Worm (Caenorhabditis elegans) whole organism, L2 larva: ENCODE results near the gene cyc-2.1.
A peak's percentile ranks its signal among the peaks of the same experiment; 100 is the strongest.

Experiments used
- C34F6.9 ChIP-seq: fragments of 150-350 bp; optimal IDR thresholded peaks from 2 replicates; lab custom pipeline; 2014; ENCODE audit warnings: missing biosample characterization, missing genetic modification characterization
- F13H6.1 ChIP-seq: sonication (generic microtip); optimal IDR thresholded peaks from 2 replicates; lab custom pipeline; 2016; ENCODE audit warnings: missing genetic modification characterization, missing compliant biosample characterization
- R02D3.7 ChIP-seq: fragments of 150-350 bp; optimal IDR thresholded peaks from 2 replicates; lab custom pipeline; 2014; ENCODE audit warnings: missing biosample characterization, missing genetic modification characterization
- Y55F3AM.14 ChIP-seq: fragments of 200-800 bp; sonication (Bioruptor generic); optimal IDR thresholded peaks from 2 replicates; lab custom pipeline; 2018; ENCODE audit warnings: mild to moderate bottlenecking, missing genetic modification characterization, missing compliant biosample characterization
- ZK546.5 ChIP-seq: sonication (generic microtip); optimal IDR thresholded peaks from 2 replicates; lab custom pipeline; 2017; ENCODE audit warnings: missing biosample characterization, missing genetic modification characterization
- alr-1 ChIP-seq: fragments of 150-350 bp; optimal IDR thresholded peaks from 2 replicates; lab custom pipeline; 2014; ENCODE audit warnings: missing biosample characterization, missing genetic modification characterization
- aly-2 ChIP-seq: fragments of 150-350 bp; optimal IDR thresholded peaks from 2 replicates; lab custom pipeline; 2014; ENCODE audit warnings: missing biosample characterization, missing genetic modification characterization
- ama-1 ChIP-seq: fragments of 150-350 bp; optimal IDR thresholded peaks from 2 replicates; lab custom pipeline; 2018; ENCODE audit warnings: inconsistent platforms
- ceh-16 ChIP-seq: fragments of 150-350 bp; optimal IDR thresholded peaks from 2 replicates; lab custom pipeline; 2014; ENCODE audit warnings: missing biosample characterization, missing genetic modification characterization
- crh-2 ChIP-seq: sonication (generic microtip); optimal IDR thresholded peaks from 2 replicates; lab custom pipeline; 2017; ENCODE audit warnings: missing biosample characterization, missing genetic modification characterization
- dmd-4 ChIP-seq: sonication (generic microtip); optimal IDR thresholded peaks from 2 replicates; lab custom pipeline; 2017; ENCODE audit warnings: missing biosample characterization, missing genetic modification characterization
- elt-1 ChIP-seq: fragments of 150-350 bp; optimal IDR thresholded peaks from 2 replicates; lab custom pipeline; 2014; ENCODE audit warnings: missing biosample characterization, missing genetic modification characterization
- elt-3 ChIP-seq: sonication (generic microtip); optimal IDR thresholded peaks from 2 replicates; lab custom pipeline; 2017; ENCODE audit warnings: missing biosample characterization, missing genetic modification characterization
- fos-1 ChIP-seq: fragments of 150-350 bp; optimal IDR thresholded peaks from 2 replicates; lab custom pipeline; 2014; ENCODE audit warnings: missing biosample characterization, missing genetic modification characterization
- gmeb-1 ChIP-seq: fragments of 150-350 bp; optimal IDR thresholded peaks from 2 replicates; lab custom pipeline; 2014; ENCODE audit warnings: missing biosample characterization, missing genetic modification characterization
- lin-11 ChIP-seq: fragments of 150-350 bp; sonication (generic microtip); optimal IDR thresholded peaks from 2 replicates; lab custom pipeline; 2014; ENCODE audit warnings: missing biosample characterization, missing genetic modification characterization, inconsistent platforms, mixed read lengths
- lin-13 ChIP-seq: fragments of 150-350 bp; optimal IDR thresholded peaks from 2 replicates; lab custom pipeline; 2014; ENCODE audit warnings: missing biosample characterization, missing genetic modification reagents, missing genetic modification characterization
- lin-39 ChIP-seq: fragments of 150-350 bp; optimal IDR thresholded peaks from 2 replicates; lab custom pipeline; 2014; ENCODE audit warnings: missing biosample characterization, missing genetic modification reagents, missing genetic modification characterization
- lsy-2 ChIP-seq, 2 experiments: fragments of 150-350 bp in 1 of 2; sonication (generic microtip) in 1 of 2; optimal IDR thresholded peaks; 2 replicates each; lab custom pipeline; 2014 to 2017; ENCODE audit warnings: missing biosample characterization in 2 of 2, missing genetic modification characterization in 2 of 2
- mab-5 ChIP-seq: fragments of 150-350 bp; optimal IDR thresholded peaks from 2 replicates; lab custom pipeline; 2014; ENCODE audit warnings: missing biosample characterization, missing genetic modification characterization
- mbf-1 ChIP-seq: sonication (generic microtip); optimal IDR thresholded peaks from 2 replicates; lab custom pipeline; 2017; ENCODE audit warnings: missing biosample characterization, missing genetic modification characterization
- mdl-1 ChIP-seq, 2 experiments: fragments of 150-350 bp in 1 of 2; sonication (generic microtip) in 1 of 2; optimal IDR thresholded peaks; 2 replicates each; lab custom pipeline; 2017; ENCODE audit warnings: missing biosample characterization in 2 of 2, missing genetic modification characterization in 2 of 2
- nhr-10 ChIP-seq: sonication (generic microtip); optimal IDR thresholded peaks from 2 replicates; lab custom pipeline; 2017; ENCODE audit warnings: missing biosample characterization, missing genetic modification characterization
- nhr-11 ChIP-seq: fragments of 150-350 bp; optimal IDR thresholded peaks from 2 replicates; lab custom pipeline; 2014; ENCODE audit warnings: missing biosample characterization, missing genetic modification characterization
- nhr-12 ChIP-seq: fragments of 150-350 bp; optimal IDR thresholded peaks from 2 replicates; lab custom pipeline; 2014; ENCODE audit warnings: missing biosample characterization, missing genetic modification characterization
- nhr-129 ChIP-seq: fragments of 150-350 bp; optimal IDR thresholded peaks from 2 replicates; lab custom pipeline; 2014; ENCODE audit warnings: missing biosample characterization, missing genetic modification characterization
- nhr-21 ChIP-seq: fragments of 150-350 bp; optimal IDR thresholded peaks from 2 replicates; lab custom pipeline; 2014; ENCODE audit warnings: missing biosample characterization, missing genetic modification characterization
- nhr-23 ChIP-seq: fragments of 150-350 bp; optimal IDR thresholded peaks from 2 replicates; lab custom pipeline; 2014; ENCODE audit warnings: missing biosample characterization, missing genetic modification reagents, missing genetic modification characterization
- nhr-25 ChIP-seq: fragments of 150-350 bp; sonication (generic microtip); optimal IDR thresholded peaks from 3 replicates; lab custom pipeline; 2014; ENCODE audit warnings: missing biosample characterization, missing genetic modification characterization
- nhr-6 ChIP-seq: fragments of 150-350 bp; optimal IDR thresholded peaks from 2 replicates; lab custom pipeline; 2014; ENCODE audit warnings: missing biosample characterization, missing genetic modification characterization
- nhr-77 ChIP-seq: fragments of 150-350 bp; optimal IDR thresholded peaks from 2 replicates; lab custom pipeline; 2014; ENCODE audit warnings: missing biosample characterization, missing genetic modification characterization
- peb-1 ChIP-seq: fragments of 150-350 bp; optimal IDR thresholded peaks from 2 replicates; lab custom pipeline; 2014; ENCODE audit warnings: missing biosample characterization, missing genetic modification characterization
- sem-4 ChIP-seq: fragments of 150-350 bp; optimal IDR thresholded peaks from 2 replicates; lab custom pipeline; 2014; ENCODE audit warnings: missing biosample characterization, missing genetic modification reagents, missing genetic modification characterization
- skn-1 ChIP-seq: sonication (generic microtip); optimal IDR thresholded peaks from 2 replicates; lab custom pipeline; 2017; ENCODE audit warnings: missing biosample characterization, missing genetic modification characterization
- sma-3 ChIP-seq: sonication (generic microtip); optimal IDR thresholded peaks from 2 replicates; lab custom pipeline; 2016; ENCODE audit warnings: missing genetic modification reagents, missing genetic modification characterization, missing compliant biosample characterization
- sma-9 ChIP-seq, 2 experiments: fragments of 150-350 bp in 1 of 2; sonication (generic microtip) in 1 of 2; optimal IDR thresholded peaks; 2 replicates each; lab custom pipeline; 2014 to 2016; ENCODE audit warnings: missing genetic modification characterization in 2 of 2, mild to moderate bottlenecking in 1 of 2, missing biosample characterization in 1 of 2, missing compliant biosample characterization in 1 of 2, missing genetic modification reagents in 1 of 2, moderate library complexity in 1 of 2
- snpc-4 ChIP-seq: fragments of 150-350 bp; optimal IDR thresholded peaks from 2 replicates; lab custom pipeline; 2014; ENCODE audit warnings: missing biosample characterization, missing genetic modification characterization
- unc-39 ChIP-seq: fragments of 150-350 bp; optimal IDR thresholded peaks from 2 replicates; lab custom pipeline; 2014; ENCODE audit warnings: missing biosample characterization, missing genetic modification characterization
- unc-55 ChIP-seq: fragments of 150-350 bp; sonication (generic microtip); optimal IDR thresholded peaks from 3 replicates; lab custom pipeline; 2014; ENCODE audit warnings: missing biosample characterization, missing genetic modification reagents, missing genetic modification characterization
- unc-62 ChIP-seq: fragments of 150-350 bp; optimal IDR thresholded peaks from 2 replicates; lab custom pipeline; 2014; ENCODE audit warnings: missing biosample characterization, missing genetic modification reagents, missing genetic modification characterization
- zag-1 ChIP-seq: fragments of 150-350 bp; optimal IDR thresholded peaks from 2 replicates; lab custom pipeline; 2014; ENCODE audit warnings: missing biosample characterization, missing genetic modification characterization
- ztf-11 ChIP-seq: sonication (generic microtip); optimal IDR thresholded peaks from 2 replicates; lab custom pipeline; 2017; ENCODE audit warnings: missing biosample characterization, missing genetic modification characterization
- ztf-4 ChIP-seq: fragments of 150-350 bp; optimal IDR thresholded peaks from 2 replicates; lab custom pipeline; 2014; ENCODE audit warnings: missing biosample characterization, missing genetic modification characterization

cyc-2.1 gene

ce11 chrIV:4748408-4749105 lies at the start of gene cyc-2.1:
cyc-2.1 (minus strand) TSS chrIV:4749012.
- TF ChIP-seq elt-3 (tag; lab: Kevin White, UChicago) (no peak), zag-1 (tag; lab: Kevin White, UChicago) (no peak), lin-13 (GFP tag; lab: Kevin White, UChicago) (peak; percentile 67), nhr-12 (tag; lab: Kevin White, UChicago) (no peak), mab-5 (tag; lab: Kevin White, UChicago) (peak; percentile 38), gmeb-1 (tag; lab: Kevin White, UChicago) (peak; percentile 14), ztf-11 (tag; lab: Kevin White, UChicago) (no peak), ama-1 (lab: Kevin White, UChicago) (peak; percentile 71), sem-4 (peak; percentile 47), ceh-16 (tag; lab: Kevin White, UChicago) (no peak), unc-39 (tag; lab: Kevin White, UChicago) (no peak), peb-1 (no peak), alr-1 (tag; lab: Kevin White, UChicago) (no peak), nhr-77 (no peak), lin-11 (tag; lab: Kevin White, UChicago) (peak; percentile 19), F13H6.1 (peak; percentile 62), crh-2 (tag; lab: Kevin White, UChicago) (peak; percentile 61), C34F6.9 (tag; lab: Kevin White, UChicago) (peak; percentile 69), unc-62 (GFP tag; lab: Kevin White, UChicago) (no peak), sma-9 (GFP tag; optimal IDR thresholded peaks at IDR 0.05; lab: Kevin White, UChicago) (peak; percentile 80), sma-9 (tag; optimal IDR thresholded peaks at IDR 0.05; lab: Kevin White, UChicago) (no peak), R02D3.7 (no peak), nhr-129 (tag; lab: Kevin White, UChicago) (peak; percentile 95), snpc-4 (tag; lab: Kevin White, UChicago) (no peak), ZK546.5 (no peak), nhr-23 (tag; lab: Kevin White, UChicago) (no peak), dmd-4 (no peak), aly-2 (tag; lab: Kevin White, UChicago) (no peak), mbf-1 (tag; lab: Kevin White, UChicago) (no peak), skn-1 (tag; lab: Kevin White, UChicago) (no peak), Y55F3AM.14 (GFP tag; lab: Kevin White, UChicago) (peak; percentile 39), ztf-4 (tag; lab: Kevin White, UChicago) (peak; percentile 74), nhr-25 (tag; lab: Kevin White, UChicago) (peak; percentile 70), fos-1 (tag; lab: Kevin White, UChicago) (peak; percentile 70), nhr-10 (no peak), lsy-2 (tag; optimal IDR thresholded peaks at IDR 0.05; lab: Kevin White, UChicago) (peak; percentile 59 to 87), nhr-11 (tag; lab: Kevin White, UChicago) (no peak), nhr-21 (tag; lab: Kevin White, UChicago) (peak; percentile 3), unc-55 (GFP tag; lab: Kevin White, UChicago) (peak; percentile 69), mdl-1 (tag; optimal IDR thresholded peaks at IDR 0.05; lab: Kevin White, UChicago) (peak in 1 of 2 experiments; percentile 16), nhr-6 (tag; lab: Kevin White, UChicago) (peak; percentile 22), elt-1 (tag; lab: Kevin White, UChicago) (no peak), sma-3 (GFP tag; lab: Kevin White, UChicago) (peak; percentile 55), lin-39 (tag; lab: Kevin White, UChicago) (no peak)

ce11 chrIV:4795111-4795510 lies 46.3 kb upstream of the cyc-2.1 start:
- TF ChIP-seq ZK546.5 (no peak), skn-1 (tag; lab: Kevin White, UChicago) (no peak), elt-3 (tag; lab: Kevin White, UChicago) (no peak)
- TF ChIP-seq, all 48 proteins: peak for 0
